Worm (Caenorhabditis elegans): ENCODE results near the gene pqn-65.

DNA sequence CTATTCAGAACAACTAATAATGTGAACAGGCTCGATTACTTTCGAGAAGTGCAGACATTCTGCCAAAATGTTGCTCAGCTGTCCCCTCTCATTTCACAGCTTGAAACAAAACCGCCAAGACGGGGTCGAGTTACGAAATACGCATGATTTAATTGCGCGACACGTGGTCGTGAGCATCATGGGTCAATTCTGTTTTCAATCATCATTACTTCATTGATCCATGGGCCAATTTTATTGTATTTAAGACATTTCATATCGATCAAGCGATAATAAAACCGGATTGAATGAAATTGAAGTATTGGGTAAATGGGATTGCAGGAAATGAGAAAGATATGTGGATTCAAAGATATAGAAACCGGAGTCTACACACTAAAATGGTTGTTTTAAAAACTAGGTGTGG is 33.5 kb upstream of the pqn-65 start:
- TF ChIP-seq flt-1 (GFP tag; IDR thresholded peaks at IDR 0.05) (no peak), klf-2 (GFP tag; conservative IDR thresholded peaks at IDR 0.05) (no peak), tab-1 (GFP tag; IDR thresholded peaks at IDR 0.05) (no peak), cog-1 (tag; optimal IDR thresholded peaks at IDR 0.05) (no peak), T22C8.4 (GFP tag; IDR thresholded peaks at IDR 0.05) (no peak), ref-1 (GFP tag; conservative IDR thresholded peaks at IDR 0.05) (no peak), ztf-23 (GFP tag; IDR thresholded peaks at IDR 0.05) (no peak), ztf-29 (GFP tag; IDR thresholded peaks at IDR 0.05) (no peak), med-1 (GFP tag; optimal IDR thresholded peaks at IDR 0.05; ENCODE audit: insufficient read depth) (no peak)

Measured in whole organism, midembryonic.